Worm (Caenorhabditis elegans): ENCODE data around the gene lst-6.

- TF ChIP-seq lin-39 (tag; optimal IDR thresholded peaks at IDR 0.05) (no peak), nhr-76 (tag; optimal IDR thresholded peaks at IDR 0.05) (no peak), ces-1 (GFP tag; optimal IDR thresholded peaks at IDR 0.05) (no peak), zag-1 (tag; optimal IDR thresholded peaks at IDR 0.05) (no peak), pqm-1 (tag; optimal IDR thresholded peaks at IDR 0.05) (no peak), ztf-11 (tag; optimal IDR thresholded peaks at IDR 0.05) (no peak), nhr-12 (tag; optimal IDR thresholded peaks at IDR 0.05) (no peak)
Observed at ce11 chrII:6975725-6976124, 46.6 kb downstream of the lst-6 start.
